Fruit fly (Drosophila melanogaster): ENCODE results near the gene Pi3K68D.

The Pi3K68D gene

DNA sequence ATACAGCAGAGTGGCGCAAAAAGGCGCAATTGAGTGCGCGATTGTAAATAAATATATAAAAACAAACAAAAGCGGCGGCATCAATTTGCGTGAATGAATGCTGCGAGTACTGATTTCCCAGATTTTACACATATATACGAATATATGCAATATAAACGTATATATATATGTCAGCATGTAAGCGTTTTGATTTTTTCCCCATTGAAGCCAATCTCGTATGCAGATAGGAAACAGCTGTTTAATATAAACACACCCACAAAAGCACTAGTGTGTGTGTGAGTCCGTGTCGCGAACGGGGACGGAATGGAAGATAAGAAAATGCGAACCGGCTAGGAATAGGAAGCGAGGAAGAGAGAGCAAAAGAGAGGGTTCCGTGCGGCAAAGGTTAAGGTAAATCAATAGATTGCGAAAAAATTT, 869 bp downstream of the Pi3K68D start:
- TF ChIP-seq CG15710 (tag; optimal IDR thresholded peaks at IDR 0.05) (no peak), Ets98B (GFP tag; IDR thresholded peaks at IDR 0.05) (0 out of 2 replicates have a peak, but pooled peaks have one; percentile 4)

DNA sequence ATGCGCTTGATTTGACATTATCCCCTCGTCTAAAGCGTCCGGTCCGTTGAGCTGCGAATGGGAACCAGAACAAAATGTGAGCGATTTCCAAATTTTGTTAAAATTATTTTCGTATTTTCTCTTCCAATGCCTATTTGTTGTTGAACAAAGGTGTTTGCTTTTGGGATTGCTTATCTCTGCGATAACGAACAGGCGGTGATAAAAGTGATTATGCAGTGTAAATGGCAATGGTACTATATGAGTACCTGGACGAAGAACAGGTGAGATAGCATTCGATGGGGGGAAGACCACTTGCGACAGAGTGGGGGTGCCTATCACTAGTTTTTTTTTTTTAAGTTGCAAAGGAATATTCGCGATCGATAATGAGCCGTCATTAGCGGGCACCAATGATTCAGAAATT, 1.6 kb downstream of the Pi3K68D start:
- TF ChIP-seq D1 (tag; optimal IDR thresholded peaks at IDR 0.05) = no peak
- TF ChIP-seq CG12605 (GFP tag; IDR thresholded peaks at IDR 0.05) = no peak
- TF ChIP-seq CG17806 (tag; optimal IDR thresholded peaks at IDR 0.05) = no peak
- TF ChIP-seq fd96Ca (GFP tag; IDR thresholded peaks at IDR 0.05) = no peak
- TF ChIP-seq CG15710 (tag; optimal IDR thresholded peaks at IDR 0.05) = no peak
- no peak for TF ChIP-seq CG14655 (GFP tag; optimal IDR thresholded peaks at IDR 0.05)
- TF ChIP-seq CG13204 (GFP tag; optimal IDR thresholded peaks at IDR 0.05) = no peak
- no peak for TF ChIP-seq EcR (GFP tag; optimal IDR thresholded peaks at IDR 0.05)
- TF ChIP-seq CG34367 (tag; optimal IDR thresholded peaks at IDR 0.05) = no peak
- TF ChIP-seq CG8159 (tag; optimal IDR thresholded peaks at IDR 0.05) = no peak
- no peak for TF ChIP-seq Snoo (tag; optimal IDR thresholded peaks at IDR 0.05)

DNA sequence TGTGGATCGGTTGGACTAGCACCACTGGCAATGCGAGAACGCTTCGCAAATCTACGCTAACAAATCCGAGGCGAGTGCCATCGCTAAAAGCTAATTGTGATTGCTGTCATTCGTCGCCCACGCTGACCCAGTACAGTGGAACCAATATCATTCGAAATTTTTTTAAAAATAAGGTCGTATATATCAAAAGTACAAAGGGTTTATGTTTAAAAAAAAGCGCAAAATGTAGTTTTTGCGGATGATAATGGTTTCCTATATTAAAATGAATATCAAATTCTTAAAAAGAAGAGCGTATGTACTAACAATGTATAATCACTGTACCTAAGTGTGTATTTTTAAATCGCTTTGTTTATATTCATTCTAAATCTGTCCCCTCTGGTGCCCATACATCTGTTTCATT, 4.5 kb downstream of the Pi3K68D start:
- TF ChIP-seq Ets98B (GFP tag; IDR thresholded peaks at IDR 0.05) (peak; percentile 49), CG4496 (GFP tag; IDR thresholded peaks at IDR 0.05) (peak; percentile 48; the same call in 2 of the 3 replicates), CG32121 (GFP tag; IDR thresholded peaks at IDR 0.05) (peak; percentile 85), gl (tag; optimal IDR thresholded peaks at IDR 0.05) (no peak), rn (GFP tag; IDR thresholded peaks at IDR 0.05) (0 out of 2 replicates have a peak, but pooled peaks have one; percentile 15)

DNA sequence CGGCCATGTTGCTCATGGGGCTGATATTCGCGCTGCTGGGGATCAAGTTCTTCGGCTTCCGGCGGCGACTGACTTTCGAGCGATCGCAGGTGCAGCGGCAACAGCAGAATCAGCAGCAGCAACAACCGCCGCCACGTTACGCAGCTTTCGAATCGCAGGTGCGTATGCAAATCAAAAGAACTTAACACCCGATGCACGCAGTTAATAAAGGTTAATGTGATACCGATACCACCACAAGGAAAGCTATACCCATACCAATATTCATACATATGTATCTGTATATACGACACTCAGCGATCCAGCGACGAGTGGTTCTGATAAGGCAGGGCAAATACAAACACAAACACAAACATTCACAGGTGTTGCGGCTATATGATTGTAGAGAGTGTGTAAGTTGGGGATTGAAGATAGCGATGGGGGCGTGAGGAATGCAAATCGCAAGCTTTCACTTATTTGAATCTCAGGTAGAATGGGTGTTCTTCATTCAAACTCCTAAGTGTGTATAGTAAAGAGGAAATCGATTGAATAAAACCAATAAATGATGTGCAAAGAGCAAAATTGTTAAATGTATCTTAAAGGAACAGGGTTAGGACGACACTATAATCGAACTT, 12.4 kb downstream of the Pi3K68D start:
- TF ChIP-seq D1 (tag; optimal IDR thresholded peaks at IDR 0.05) = no peak
- no peak for TF ChIP-seq CG9948 (tag; optimal IDR thresholded peaks at IDR 0.05)
- peak; percentile 7 for TF ChIP-seq EcR (GFP tag; optimal IDR thresholded peaks at IDR 0.05)
- TF ChIP-seq Ets98B (GFP tag; IDR thresholded peaks at IDR 0.05) = no peak
- TF ChIP-seq gl (tag; optimal IDR thresholded peaks at IDR 0.05) = no peak
- TF ChIP-seq fd96Ca (GFP tag; IDR thresholded peaks at IDR 0.05) = no peak
- TF ChIP-seq CG17806 (tag; optimal IDR thresholded peaks at IDR 0.05) = no peak
- 0 out of 3 replicates have a peak, but pooled peaks have one; percentile 28 for TF ChIP-seq CG4496 (GFP tag; IDR thresholded peaks at IDR 0.05)
- TF ChIP-seq Snoo (tag; optimal IDR thresholded peaks at IDR 0.05) = no peak
- TF ChIP-seq CG8159 (tag; optimal IDR thresholded peaks at IDR 0.05) = no peak
- no peak for TF ChIP-seq CG32121 (GFP tag; IDR thresholded peaks at IDR 0.05)
- no peak for TF ChIP-seq CG12605 (GFP tag; IDR thresholded peaks at IDR 0.05)

DNA sequence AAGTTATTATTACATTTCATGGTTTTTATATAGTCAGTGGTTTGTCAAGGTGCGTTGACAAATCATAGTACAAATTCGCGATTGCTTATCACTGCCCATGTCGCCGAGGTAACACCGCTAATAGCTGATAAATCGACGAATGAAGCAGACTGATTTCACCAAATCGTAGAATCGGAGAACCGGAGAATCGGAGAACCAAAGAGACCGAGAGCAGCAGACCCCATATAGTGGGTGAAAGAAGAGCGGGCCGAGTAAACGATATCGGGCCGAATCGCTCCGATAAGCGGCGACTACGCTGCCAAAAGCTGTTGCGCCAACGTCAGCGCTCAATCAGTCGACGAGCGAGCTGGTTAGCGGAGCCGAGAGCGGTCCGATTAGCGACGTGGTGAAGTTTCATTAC, 13.1 kb downstream of the Pi3K68D start, which contains the start of gene CG14131:
CG14131 (plus strand) TSS at position 343 of the 400 bp plus-strand sequence.
- no peak for TF ChIP-seq CG34367 (tag; optimal IDR thresholded peaks at IDR 0.05)
- no peak for TF ChIP-seq fd96Ca (GFP tag; IDR thresholded peaks at IDR 0.05)
- TF ChIP-seq CG8301 (tag; optimal IDR thresholded peaks at IDR 0.05) = no peak
- no peak for TF ChIP-seq CG10348 (GFP tag; IDR thresholded peaks at IDR 0.05)
- TF ChIP-seq CG9948 (tag; optimal IDR thresholded peaks at IDR 0.05) = no peak
- no peak for TF ChIP-seq Pif1B (GFP tag; optimal IDR thresholded peaks at IDR 0.05)
- no peak for TF ChIP-seq CG14655 (GFP tag; optimal IDR thresholded peaks at IDR 0.05)

DNA sequence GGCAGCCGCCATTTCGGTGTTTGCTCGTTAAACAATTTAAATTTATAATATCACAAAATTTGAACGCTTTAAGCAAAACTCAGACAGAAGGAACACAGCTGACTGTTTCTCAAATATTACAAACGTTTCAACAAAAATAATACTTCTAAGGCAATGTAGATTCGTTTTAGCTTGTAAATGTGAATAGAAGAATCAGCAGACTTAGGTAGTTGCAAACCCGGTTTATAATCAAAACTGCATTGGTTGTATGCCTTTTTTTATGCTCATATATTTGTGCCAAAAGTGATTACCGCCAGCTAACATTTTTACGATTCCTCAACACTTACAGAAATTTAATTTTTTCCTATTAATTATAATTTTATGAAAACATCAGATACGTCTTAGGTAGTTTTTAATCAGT, 15.4 kb downstream of the Pi3K68D start, which contains the start of gene Tim13:
Tim13 (minus strand) TSS at position 101 of the 400 bp plus-strand sequence.
- TF ChIP-seq Pif1A (GFP tag; optimal IDR thresholded peaks at IDR 0.05) (no peak), Pif1B (GFP tag; optimal IDR thresholded peaks at IDR 0.05) (no peak), CG34367 (tag; optimal IDR thresholded peaks at IDR 0.05) (no peak), CG8301 (tag; optimal IDR thresholded peaks at IDR 0.05) (no peak), D1 (tag; optimal IDR thresholded peaks at IDR 0.05) (no peak), gl (tag; optimal IDR thresholded peaks at IDR 0.05) (no peak), CG13204 (GFP tag; optimal IDR thresholded peaks at IDR 0.05) (no peak), CG12605 (GFP tag; IDR thresholded peaks at IDR 0.05) (no peak), CG8159 (tag; optimal IDR thresholded peaks at IDR 0.05) (no peak), fd96Ca (GFP tag; IDR thresholded peaks at IDR 0.05) (no peak), CG32121 (GFP tag; IDR thresholded peaks at IDR 0.05) (no peak), CG15710 (tag; optimal IDR thresholded peaks at IDR 0.05) (no peak), rn (GFP tag; IDR thresholded peaks at IDR 0.05) (no peak), CG10348 (GFP tag; IDR thresholded peaks at IDR 0.05) (no peak), CG17806 (tag; optimal IDR thresholded peaks at IDR 0.05) (no peak), Ets98B (GFP tag; IDR thresholded peaks at IDR 0.05) (no peak), Snoo (tag; optimal IDR thresholded peaks at IDR 0.05) (no peak), EcR (GFP tag; optimal IDR thresholded peaks at IDR 0.05) (no peak)

DNA sequence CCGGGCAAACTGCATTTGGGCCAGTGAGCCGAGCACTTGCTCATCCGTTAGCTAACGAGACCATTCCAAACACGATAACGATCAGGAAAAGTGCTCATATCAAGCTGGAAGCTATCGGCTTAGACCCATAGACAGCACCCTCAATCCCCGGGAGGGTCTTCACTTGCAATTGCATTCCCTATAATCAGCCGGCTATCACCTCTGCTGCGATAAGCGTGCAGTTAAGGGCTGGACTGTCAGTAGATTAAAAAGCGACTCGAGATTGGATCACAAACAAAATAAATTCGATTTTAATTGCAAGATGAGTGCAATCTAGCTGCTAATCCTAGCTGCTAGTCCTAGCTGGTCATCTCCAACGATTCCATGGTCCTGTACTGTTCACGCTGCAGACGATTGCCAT, 16.0 kb downstream of the Pi3K68D start:
- TF ChIP-seq CG17806 (tag; optimal IDR thresholded peaks at IDR 0.05) (no peak), CG14655 (GFP tag; optimal IDR thresholded peaks at IDR 0.05) (no peak), Pif1A (GFP tag; optimal IDR thresholded peaks at IDR 0.05) (no peak), CG8301 (tag; optimal IDR thresholded peaks at IDR 0.05) (no peak), rn (GFP tag; IDR thresholded peaks at IDR 0.05) (no peak), Ets98B (GFP tag; IDR thresholded peaks at IDR 0.05) (no peak), CG12605 (GFP tag; IDR thresholded peaks at IDR 0.05) (no peak), fd96Ca (GFP tag; IDR thresholded peaks at IDR 0.05) (no peak), CG9948 (tag; optimal IDR thresholded peaks at IDR 0.05) (no peak)

All from whole organism, pupa.